Worm (Caenorhabditis elegans) whole organism, L2 larva: ENCODE results near the gene srv-9.

Experiments used
- C34F6.9 ChIP-seq: fragments of 150-350 bp; optimal IDR thresholded peaks from 2 replicates; lab custom pipeline; 2014; ENCODE audit warnings: missing biosample characterization, missing genetic modification characterization
- F13H6.1 ChIP-seq: sonication (generic microtip); optimal IDR thresholded peaks from 2 replicates; lab custom pipeline; 2016; ENCODE audit warnings: missing genetic modification characterization, missing compliant biosample characterization
- R02D3.7 ChIP-seq: fragments of 150-350 bp; optimal IDR thresholded peaks from 2 replicates; lab custom pipeline; 2014; ENCODE audit warnings: missing biosample characterization, missing genetic modification characterization
- Y55F3AM.14 ChIP-seq: fragments of 200-800 bp; sonication (Bioruptor generic); optimal IDR thresholded peaks from 2 replicates; lab custom pipeline; 2018; ENCODE audit warnings: mild to moderate bottlenecking, missing genetic modification characterization, missing compliant biosample characterization
- ZK546.5 ChIP-seq: sonication (generic microtip); optimal IDR thresholded peaks from 2 replicates; lab custom pipeline; 2017; ENCODE audit warnings: missing biosample characterization, missing genetic modification characterization
- aly-2 ChIP-seq: fragments of 150-350 bp; optimal IDR thresholded peaks from 2 replicates; lab custom pipeline; 2014; ENCODE audit warnings: missing biosample characterization, missing genetic modification characterization
- ama-1 ChIP-seq: fragments of 150-350 bp; optimal IDR thresholded peaks from 2 replicates; lab custom pipeline; 2018; ENCODE audit warnings: inconsistent platforms
- blmp-1 ChIP-seq: sonication (generic microtip); optimal IDR thresholded peaks from 2 replicates; lab custom pipeline; 2017; ENCODE audit warnings: missing genetic modification characterization, mild to moderate bottlenecking, missing compliant biosample characterization, antibody characterized with exemption, moderate library complexity; ENCODE audit not compliant: insufficient read depth
- ceh-16 ChIP-seq: fragments of 150-350 bp; optimal IDR thresholded peaks from 2 replicates; lab custom pipeline; 2014; ENCODE audit warnings: missing biosample characterization, missing genetic modification characterization
- ceh-82 ChIP-seq: fragments of 150-350 bp; optimal IDR thresholded peaks from 2 replicates; lab custom pipeline; 2014; ENCODE audit warnings: missing biosample characterization, missing genetic modification characterization
- crh-2 ChIP-seq: sonication (generic microtip); optimal IDR thresholded peaks from 2 replicates; lab custom pipeline; 2017; ENCODE audit warnings: missing biosample characterization, missing genetic modification characterization
- dmd-4 ChIP-seq: sonication (generic microtip); optimal IDR thresholded peaks from 2 replicates; lab custom pipeline; 2017; ENCODE audit warnings: missing biosample characterization, missing genetic modification characterization
- egl-27 ChIP-seq: sonication (generic microtip); optimal IDR thresholded peaks from 3 replicates; lab custom pipeline; 2017; ENCODE audit warnings: missing biosample characterization, missing genetic modification reagents, missing genetic modification characterization
- elt-3 ChIP-seq: sonication (generic microtip); optimal IDR thresholded peaks from 2 replicates; lab custom pipeline; 2017; ENCODE audit warnings: missing biosample characterization, missing genetic modification characterization
- fos-1 ChIP-seq: fragments of 150-350 bp; optimal IDR thresholded peaks from 2 replicates; lab custom pipeline; 2014; ENCODE audit warnings: missing biosample characterization, missing genetic modification characterization
- gmeb-1 ChIP-seq: fragments of 150-350 bp; optimal IDR thresholded peaks from 2 replicates; lab custom pipeline; 2014; ENCODE audit warnings: missing biosample characterization, missing genetic modification characterization
- lin-13 ChIP-seq: fragments of 150-350 bp; optimal IDR thresholded peaks from 2 replicates; lab custom pipeline; 2014; ENCODE audit warnings: missing biosample characterization, missing genetic modification reagents, missing genetic modification characterization
- lin-39 ChIP-seq: fragments of 150-350 bp; optimal IDR thresholded peaks from 2 replicates; lab custom pipeline; 2014; ENCODE audit warnings: missing biosample characterization, missing genetic modification reagents, missing genetic modification characterization
- lsy-2 ChIP-seq, 2 experiments: fragments of 150-350 bp in 1 of 2; sonication (generic microtip) in 1 of 2; optimal IDR thresholded peaks; 2 replicates each; lab custom pipeline; 2014 to 2017; ENCODE audit warnings: missing biosample characterization in 2 of 2, missing genetic modification characterization in 2 of 2
- mab-5 ChIP-seq: fragments of 150-350 bp; optimal IDR thresholded peaks from 2 replicates; lab custom pipeline; 2014; ENCODE audit warnings: missing biosample characterization, missing genetic modification characterization
- mdl-1 ChIP-seq, 2 experiments: fragments of 150-350 bp in 1 of 2; sonication (generic microtip) in 1 of 2; optimal IDR thresholded peaks; 2 replicates each; lab custom pipeline; 2017; ENCODE audit warnings: missing biosample characterization in 2 of 2, missing genetic modification characterization in 2 of 2
- nhr-10 ChIP-seq: sonication (generic microtip); optimal IDR thresholded peaks from 2 replicates; lab custom pipeline; 2017; ENCODE audit warnings: missing biosample characterization, missing genetic modification characterization
- nhr-11 ChIP-seq: fragments of 150-350 bp; optimal IDR thresholded peaks from 2 replicates; lab custom pipeline; 2014; ENCODE audit warnings: missing biosample characterization, missing genetic modification characterization
- nhr-12 ChIP-seq: fragments of 150-350 bp; optimal IDR thresholded peaks from 2 replicates; lab custom pipeline; 2014; ENCODE audit warnings: missing biosample characterization, missing genetic modification characterization
- nhr-129 ChIP-seq: fragments of 150-350 bp; optimal IDR thresholded peaks from 2 replicates; lab custom pipeline; 2014; ENCODE audit warnings: missing biosample characterization, missing genetic modification characterization
- nhr-21 ChIP-seq: fragments of 150-350 bp; optimal IDR thresholded peaks from 2 replicates; lab custom pipeline; 2014; ENCODE audit warnings: missing biosample characterization, missing genetic modification characterization
- nhr-23 ChIP-seq: fragments of 150-350 bp; optimal IDR thresholded peaks from 2 replicates; lab custom pipeline; 2014; ENCODE audit warnings: missing biosample characterization, missing genetic modification reagents, missing genetic modification characterization
- nhr-237 ChIP-seq: fragments of 150-350 bp; optimal IDR thresholded peaks from 2 replicates; lab custom pipeline; 2014; ENCODE audit warnings: missing biosample characterization, missing genetic modification characterization
- nhr-25 ChIP-seq: fragments of 150-350 bp; sonication (generic microtip); optimal IDR thresholded peaks from 3 replicates; lab custom pipeline; 2014; ENCODE audit warnings: missing biosample characterization, missing genetic modification characterization
- nhr-6 ChIP-seq: fragments of 150-350 bp; optimal IDR thresholded peaks from 2 replicates; lab custom pipeline; 2014; ENCODE audit warnings: missing biosample characterization, missing genetic modification characterization
- nhr-77 ChIP-seq: fragments of 150-350 bp; optimal IDR thresholded peaks from 2 replicates; lab custom pipeline; 2014; ENCODE audit warnings: missing biosample characterization, missing genetic modification characterization
- peb-1 ChIP-seq: fragments of 150-350 bp; optimal IDR thresholded peaks from 2 replicates; lab custom pipeline; 2014; ENCODE audit warnings: missing biosample characterization, missing genetic modification characterization
- sem-4 ChIP-seq: fragments of 150-350 bp; optimal IDR thresholded peaks from 2 replicates; lab custom pipeline; 2014; ENCODE audit warnings: missing biosample characterization, missing genetic modification reagents, missing genetic modification characterization
- skn-1 ChIP-seq: sonication (generic microtip); optimal IDR thresholded peaks from 2 replicates; lab custom pipeline; 2017; ENCODE audit warnings: missing biosample characterization, missing genetic modification characterization
- sma-3 ChIP-seq: sonication (generic microtip); optimal IDR thresholded peaks from 2 replicates; lab custom pipeline; 2016; ENCODE audit warnings: missing genetic modification reagents, missing genetic modification characterization, missing compliant biosample characterization
- sma-9 ChIP-seq, 2 experiments: fragments of 150-350 bp in 1 of 2; sonication (generic microtip) in 1 of 2; optimal IDR thresholded peaks; 2 replicates each; lab custom pipeline; 2014 to 2016; ENCODE audit warnings: missing genetic modification characterization in 2 of 2, mild to moderate bottlenecking in 1 of 2, missing biosample characterization in 1 of 2, missing compliant biosample characterization in 1 of 2, missing genetic modification reagents in 1 of 2, moderate library complexity in 1 of 2
- snpc-4 ChIP-seq: fragments of 150-350 bp; optimal IDR thresholded peaks from 2 replicates; lab custom pipeline; 2014; ENCODE audit warnings: missing biosample characterization, missing genetic modification characterization
- unc-39 ChIP-seq: fragments of 150-350 bp; optimal IDR thresholded peaks from 2 replicates; lab custom pipeline; 2014; ENCODE audit warnings: missing biosample characterization, missing genetic modification characterization
- unc-55 ChIP-seq: fragments of 150-350 bp; sonication (generic microtip); optimal IDR thresholded peaks from 3 replicates; lab custom pipeline; 2014; ENCODE audit warnings: missing biosample characterization, missing genetic modification reagents, missing genetic modification characterization
- unc-62 ChIP-seq: fragments of 150-350 bp; optimal IDR thresholded peaks from 2 replicates; lab custom pipeline; 2014; ENCODE audit warnings: missing biosample characterization, missing genetic modification reagents, missing genetic modification characterization
- zag-1 ChIP-seq: fragments of 150-350 bp; optimal IDR thresholded peaks from 2 replicates; lab custom pipeline; 2014; ENCODE audit warnings: missing biosample characterization, missing genetic modification characterization
- ztf-1 ChIP-seq: fragments of 200-800 bp; sonication (Bioruptor generic); conservative IDR thresholded peaks from 2 replicates; pipeline ENCODE4 v1.3.6; 2022; ENCODE audit warnings: missing genetic modification characterization, missing compliant biosample characterization
- ztf-4 ChIP-seq: fragments of 150-350 bp; optimal IDR thresholded peaks from 2 replicates; lab custom pipeline; 2014; ENCODE audit warnings: missing biosample characterization, missing genetic modification characterization

srv-9 gene

ce11 chrV:13402524-13402923 is 20.4 kb downstream of the srv-9 start:
- TF ChIP-seq sma-3 (no peak), nhr-25 (no peak), Y55F3AM.14 (GFP tag; lab: Kevin White, UChicago) (no peak), R02D3.7 (no peak), unc-39 (tag; lab: Kevin White, UChicago) (no peak), F13H6.1 (peak; percentile 3), aly-2 (tag; lab: Kevin White, UChicago) (no peak), nhr-6 (tag; lab: Kevin White, UChicago) (no peak), fos-1 (no peak), lsy-2 (tag; optimal IDR thresholded peaks at IDR 0.05; lab: Kevin White, UChicago) (peak in 1 of 2 experiments; percentile 18), gmeb-1 (no peak), C34F6.9 (tag; lab: Kevin White, UChicago) (peak; percentile 31), mdl-1 (tag; optimal IDR thresholded peaks at IDR 0.05; lab: Kevin White, UChicago) (no peak), sem-4 (tag; lab: Kevin White, UChicago) (no peak), crh-2 (tag; lab: Kevin White, UChicago) (no peak), unc-55 (GFP tag; lab: Kevin White, UChicago) (peak; percentile 4), snpc-4 (no peak), ZK546.5 (tag; lab: Kevin White, UChicago) (no peak), dmd-4 (tag; lab: Kevin White, UChicago) (no peak), nhr-10 (tag; lab: Kevin White, UChicago) (no peak), egl-27 (no peak), nhr-129 (peak; percentile 80), ceh-82 (tag; lab: Kevin White, UChicago) (no peak), nhr-77 (tag; lab: Kevin White, UChicago) (no peak), mab-5 (tag; lab: Kevin White, UChicago) (no peak), lin-39 (tag; lab: Kevin White, UChicago) (peak; percentile 72), sma-9 (GFP tag; optimal IDR thresholded peaks at IDR 0.05; lab: Kevin White, UChicago) (peak; percentile 42), sma-9 (tag; optimal IDR thresholded peaks at IDR 0.05; lab: Kevin White, UChicago) (no peak), lin-13 (GFP tag; lab: Kevin White, UChicago) (no peak), blmp-1 (no peak), ceh-16 (no peak), nhr-23 (no peak), nhr-21 (no peak), nhr-11 (tag; lab: Kevin White, UChicago) (no peak), ztf-4 (tag; lab: Kevin White, UChicago) (no peak), elt-3 (tag; lab: Kevin White, UChicago) (no peak), nhr-237 (tag; lab: Kevin White, UChicago) (no peak), unc-62 (GFP tag; lab: Kevin White, UChicago) (no peak), nhr-12 (no peak), ama-1 (no peak)
- TF ChIP-seq, all 48 proteins: peak for 7

ce11 chrV:13401669-13402068 is 21.3 kb downstream of the srv-9 start:
- TF ChIP-seq nhr-10 (tag; lab: Kevin White, UChicago) (no peak), ztf-1 (GFP tag; lab: Robert Waterston, UW) (no peak), R02D3.7 (no peak), snpc-4 (no peak), Y55F3AM.14 (GFP tag; lab: Kevin White, UChicago) (no peak), sem-4 (tag; lab: Kevin White, UChicago) (no peak), unc-39 (tag; lab: Kevin White, UChicago) (no peak), lin-13 (GFP tag; lab: Kevin White, UChicago) (no peak), zag-1 (tag; lab: Kevin White, UChicago) (no peak), C34F6.9 (tag; lab: Kevin White, UChicago) (no peak), skn-1 (no peak), lin-39 (tag; lab: Kevin White, UChicago) (no peak), nhr-6 (tag; lab: Kevin White, UChicago) (no peak), peb-1 (tag; lab: Kevin White, UChicago) (no peak)
